Fruit fly (Drosophila melanogaster): Measurements from ENCODE around the gene Vps39.
A peak's percentile ranks its signal among the peaks of the same experiment; 100 is the strongest.

- peak; percentile 39 for TF ChIP-seq Jra (GFP tag; optimal IDR thresholded peaks at IDR 0.05)
- no peak for TF ChIP-seq Rel (GFP tag; optimal IDR thresholded peaks at IDR 0.05)
- TF ChIP-seq Rel (tag; optimal IDR thresholded peaks at IDR 0.05) = peak; percentile 94
- TF ChIP-seq sv (GFP tag; optimal IDR thresholded peaks at IDR 0.05) = peak; percentile 30
- no peak for TF ChIP-seq usp (GFP tag; optimal IDR thresholded peaks at IDR 0.05)
- TF ChIP-seq psq (GFP tag; optimal IDR thresholded peaks at IDR 0.05) = no peak
- TF ChIP-seq br (GFP tag; optimal IDR thresholded peaks at IDR 0.05) = no peak
- no peak for TF ChIP-seq Dfd (GFP tag; optimal IDR thresholded peaks at IDR 0.05)
- TF ChIP-seq brk (GFP tag; optimal IDR thresholded peaks at IDR 0.05) = no peak
- TF ChIP-seq Abd-B (GFP tag; optimal IDR thresholded peaks at IDR 0.05) = no peak
- TF ChIP-seq GATAd (GFP tag; optimal IDR thresholded peaks at IDR 0.05) = no peak
- TF ChIP-seq Mio (GFP tag; optimal IDR thresholded peaks at IDR 0.05) = no peak
These were observed 31.9 kb downstream of the Vps39 start, which contains the start of the genes CG7156 and 14-3-3epsilon for dm6 chr3R:18242089-18242955.

Data from whole organism, wandering third instar larva.